Worm (Caenorhabditis elegans) whole organism, L1 larva: Measurements from ENCODE around the gene cyp-33C6.

Source experiments
- C16A3.4 ChIP-seq: fragments of 150-350 bp; optimal IDR thresholded peaks from 2 replicates; lab custom pipeline; 2014; ENCODE audit warnings: missing biosample characterization, missing genetic modification characterization
- F16B12.6 ChIP-seq: fragments of 150-350 bp; optimal IDR thresholded peaks from 2 replicates; lab custom pipeline; 2014; ENCODE audit warnings: missing biosample characterization, missing genetic modification characterization
- aha-1 ChIP-seq: fragments of 150-350 bp; optimal IDR thresholded peaks from 2 replicates; lab custom pipeline; 2014; ENCODE audit warnings: missing biosample characterization, missing genetic modification characterization
- ceh-63 ChIP-seq: fragments of 200-800 bp; sonication (Bioruptor generic); optimal IDR thresholded peaks from 2 replicates; lab custom pipeline; 2018; ENCODE audit warnings: mild to moderate bottlenecking, missing genetic modification characterization, missing compliant biosample characterization
- ceh-8 ChIP-seq: fragments of 200-800 bp; sonication (Bioruptor generic); optimal IDR thresholded peaks from 2 replicates; lab custom pipeline; 2018; ENCODE audit warnings: mild to moderate bottlenecking, missing genetic modification characterization, moderate library complexity, missing compliant biosample characterization
- ceh-82 ChIP-seq, 3 experiments: fragments of 150-350 bp in 1 of 3; sonication (generic microtip) in 2 of 3; optimal IDR thresholded peaks; 2 replicates each; lab custom pipeline; 2014 to 2017; ENCODE audit warnings: missing biosample characterization in 3 of 3, missing genetic modification characterization in 3 of 3
- ceh-90 ChIP-seq: sonication (generic microtip); optimal IDR thresholded peaks from 2 replicates; lab custom pipeline; 2016; ENCODE audit warnings: missing genetic modification characterization, missing compliant biosample characterization
- ces-1 ChIP-seq: fragments of 150-350 bp; optimal IDR thresholded peaks from 2 replicates; lab custom pipeline; 2014; ENCODE audit warnings: missing biosample characterization, missing genetic modification reagents, missing genetic modification characterization
- dsc-1 ChIP-seq: sonication (generic microtip); optimal IDR thresholded peaks from 2 replicates; lab custom pipeline; 2016; ENCODE audit warnings: mild to moderate bottlenecking, missing genetic modification characterization, missing compliant biosample characterization
- efl-1 ChIP-seq, 4 experiments: fragments of 150-350 bp; optimal IDR thresholded peaks in 3 of 4; peaks in 1 of 4; 1 replicate in 1 of 4; 2 replicates in 3 of 4; lab custom pipeline; 2014; ENCODE audit warnings: missing biosample characterization in 2 of 4, missing genetic modification characterization in 2 of 4, missing genetic modification reagents in 2 of 4
- egl-13 ChIP-seq: sonication (generic microtip); optimal IDR thresholded peaks from 2 replicates; lab custom pipeline; 2016; ENCODE audit warnings: missing genotype, missing genetic modification reagents, missing genetic modification characterization, missing compliant biosample characterization
- egl-27 ChIP-seq, 2 experiments: fragments of 150-350 bp in 1 of 2; sonication (generic microtip); optimal IDR thresholded peaks; 3 replicates each; lab custom pipeline; 2017 to 2018; ENCODE audit warnings: missing biosample characterization in 2 of 2, missing genetic modification characterization in 2 of 2, missing genetic modification reagents in 2 of 2
- elt-2 ChIP-seq: sonication (generic microtip); optimal IDR thresholded peaks from 2 replicates; lab custom pipeline; 2016; ENCODE audit warnings: missing genetic modification characterization, mild to moderate bottlenecking, inconsistent platforms, missing compliant biosample characterization, missing genetic modification reagents
- fkh-10 ChIP-seq: sonication (generic microtip); optimal IDR thresholded peaks from 2 replicates; lab custom pipeline; 2017; ENCODE audit warnings: missing biosample characterization, missing genetic modification reagents, missing genetic modification characterization
- fkh-4 ChIP-seq: sonication (generic microtip); optimal IDR thresholded peaks from 2 replicates; lab custom pipeline; 2016; ENCODE audit warnings: missing compliant biosample characterization, missing genetic modification characterization, borderline replicate concordance
- fkh-8 ChIP-seq: sonication (generic microtip); optimal IDR thresholded peaks from 2 replicates; lab custom pipeline; 2016; ENCODE audit warnings: mild to moderate bottlenecking, missing genetic modification characterization, missing compliant biosample characterization
- grh-1 ChIP-seq: fragments of 200-800 bp; sonication (Bioruptor generic); IDR thresholded peaks from 2 replicates; pipeline ENCODE4 v1.3.6; 2022; ENCODE audit warnings: missing genetic modification reagents, missing genetic modification characterization, missing compliant biosample characterization
- hlh-17 ChIP-seq: fragments of 200-800 bp; sonication (Bioruptor generic); optimal IDR thresholded peaks from 2 replicates; lab custom pipeline; 2018; ENCODE audit warnings: missing genetic modification characterization, mild to moderate bottlenecking, missing compliant biosample characterization, moderate library complexity, borderline replicate concordance
- hlh-4 ChIP-seq: sonication (generic microtip); optimal IDR thresholded peaks from 2 replicates; lab custom pipeline; 2016; ENCODE audit warnings: mild to moderate bottlenecking, missing genetic modification characterization, missing compliant biosample characterization
- isw-1 ChIP-seq: fragments of 200-800 bp; sonication (Bioruptor generic); IDR thresholded peaks from 2 replicates; pipeline ENCODE4 v1.3.6; 2022; ENCODE audit warnings: missing genetic modification characterization, missing compliant biosample characterization
- lin-13 ChIP-seq: fragments of 150-350 bp; optimal IDR thresholded peaks from 2 replicates; lab custom pipeline; 2014; ENCODE audit warnings: missing biosample characterization, missing genetic modification reagents, missing genetic modification characterization
- lin-14 ChIP-seq: fragments of 200-800 bp; sonication (Bioruptor generic); optimal IDR thresholded peaks from 2 replicates; lab custom pipeline; 2018; ENCODE audit warnings: mild to moderate bottlenecking, missing genetic modification characterization, moderate library complexity, missing compliant biosample characterization
- lin-35 ChIP-seq, 2 experiments: fragments of 150-350 bp; optimal IDR thresholded peaks; 2 replicates each; lab custom pipeline; 2014; ENCODE audit warnings: missing biosample characterization in 2 of 2, missing genetic modification characterization in 2 of 2, missing genetic modification reagents in 2 of 2
- lir-3 ChIP-seq: sonication (generic microtip); optimal IDR thresholded peaks from 2 replicates; lab custom pipeline; 2016; ENCODE audit warnings: mild to moderate bottlenecking, missing genetic modification characterization, moderate library complexity, missing compliant biosample characterization; ENCODE audit not compliant: poor library complexity
- lsy-2 ChIP-seq, 2 experiments: fragments of 150-350 bp; optimal IDR thresholded peaks; 2 replicates each; lab custom pipeline; 2014; ENCODE audit warnings: missing biosample characterization in 2 of 2, missing genetic modification characterization in 2 of 2
- mab-9 ChIP-seq: fragments of 200-800 bp; sonication (Bioruptor generic); IDR thresholded peaks from 2 replicates; pipeline ENCODE4 v1.3.6; 2022; ENCODE audit warnings: missing genetic modification reagents, missing genetic modification characterization, missing compliant biosample characterization
- mdl-1 ChIP-seq, 2 experiments: fragments of 150-350 bp; optimal IDR thresholded peaks; 2 replicates each; lab custom pipeline; 2014 to 2017; ENCODE audit warnings: missing biosample characterization in 2 of 2, missing genetic modification characterization in 2 of 2, inconsistent platforms in 1 of 2
- mep-1 ChIP-seq: fragments of 150-350 bp; optimal IDR thresholded peaks from 2 replicates; lab custom pipeline; 2014; ENCODE audit warnings: missing biosample characterization, missing genetic modification characterization
- nhr-11 ChIP-seq: fragments of 150-350 bp; optimal IDR thresholded peaks from 2 replicates; lab custom pipeline; 2014; ENCODE audit warnings: missing biosample characterization, missing genetic modification characterization
- nhr-71 ChIP-seq: sonication (generic microtip); optimal IDR thresholded peaks from 2 replicates; lab custom pipeline; 2016; ENCODE audit warnings: mild to moderate bottlenecking, missing genetic modification characterization, moderate library complexity, missing compliant biosample characterization
- nhr-76 ChIP-seq: sonication (generic microtip); optimal IDR thresholded peaks from 2 replicates; lab custom pipeline; 2017; ENCODE audit warnings: missing biosample characterization, missing genetic modification characterization
- nhr-77 ChIP-seq: fragments of 150-350 bp; optimal IDR thresholded peaks from 2 replicates; lab custom pipeline; 2014; ENCODE audit warnings: missing biosample characterization, missing genetic modification characterization
- nhr-84 ChIP-seq: sonication (generic microtip); optimal IDR thresholded peaks from 2 replicates; lab custom pipeline; 2017; ENCODE audit warnings: missing biosample characterization, missing genetic modification characterization
- pag-3 ChIP-seq: sonication (generic microtip); optimal IDR thresholded peaks from 2 replicates; lab custom pipeline; 2017; ENCODE audit warnings: missing genetic modification characterization, mild to moderate bottlenecking, missing compliant biosample characterization, antibody characterized with exemption, borderline replicate concordance; ENCODE audit not compliant: insufficient read depth
- pax-3 ChIP-seq: fragments of 200-800 bp; sonication (Bioruptor generic); optimal IDR thresholded peaks from 2 replicates; lab custom pipeline; 2018; ENCODE audit warnings: mild to moderate bottlenecking, missing genetic modification characterization, moderate library complexity, missing compliant biosample characterization
- rnt-1 ChIP-seq: sonication (generic microtip); optimal IDR thresholded peaks from 2 replicates; lab custom pipeline; 2016; ENCODE audit warnings: mild to moderate bottlenecking, missing genetic modification characterization, moderate library complexity, missing compliant biosample characterization
- sptf-1 ChIP-seq: fragments of 150-350 bp; optimal IDR thresholded peaks from 2 replicates; lab custom pipeline; 2014; ENCODE audit warnings: missing biosample characterization, missing genetic modification characterization
- swsn-7 ChIP-seq: sonication (generic microtip); optimal IDR thresholded peaks from 2 replicates; lab custom pipeline; 2016; ENCODE audit warnings: missing genetic modification characterization, missing compliant biosample characterization
- unc-130 ChIP-seq: fragments of 150-350 bp; optimal IDR thresholded peaks from 2 replicates; lab custom pipeline; 2017; ENCODE audit warnings: missing biosample characterization, missing genetic modification characterization, inconsistent platforms
- zag-1 ChIP-seq: fragments of 150-350 bp; optimal IDR thresholded peaks from 2 replicates; lab custom pipeline; 2014; ENCODE audit warnings: missing biosample characterization, missing genetic modification characterization
- ztf-4 ChIP-seq: fragments of 150-350 bp; optimal IDR thresholded peaks from 2 replicates; lab custom pipeline; 2014; ENCODE audit warnings: missing biosample characterization, missing genetic modification characterization

Gene cyp-33C6

ce11 chrV:2207527-2207926, 41.7 kb downstream of the cyp-33C6 start:
- TF ChIP-seq swsn-7 (tag; lab: Kevin White, UChicago) = no peak
- TF ChIP-seq C16A3.4 (tag; lab: Kevin White, UChicago) = no peak
- no peak for TF ChIP-seq nhr-11 (tag; lab: Kevin White, UChicago)
- TF ChIP-seq hlh-4 = no peak
- no peak for TF ChIP-seq pax-3 (tag; lab: Kevin White, UChicago)
- TF ChIP-seq lin-14 (GFP tag; lab: Kevin White, UChicago) = no peak
- TF ChIP-seq unc-130 (tag; lab: Kevin White, UChicago) = no peak
- TF ChIP-seq mab-9 (GFP tag; lab: Robert Waterston, UW) = no peak
- TF ChIP-seq efl-1 (optimal IDR thresholded peaks at IDR 0.05; lab: Kevin White, UChicago) = no peak
- TF ChIP-seq efl-1 (GFP tag; optimal IDR thresholded peaks at IDR 0.05 in 1 of 2; lab: Kevin White, UChicago) = no peak
- TF ChIP-seq fkh-10 (GFP tag; lab: Kevin White, UChicago) = no peak
- TF ChIP-seq nhr-84 (tag; lab: Kevin White, UChicago) = no peak
- no peak for TF ChIP-seq ceh-90 (tag; lab: Kevin White, UChicago)

ce11 chrV:2206801-2207200, 42.4 kb downstream of the cyp-33C6 start, which contains the start of gene svh-11:
svh-11 (plus strand) TSS chrV:2207101.
- TF ChIP-seq ces-1 (no peak), F16B12.6 (tag; lab: Kevin White, UChicago) (no peak), ceh-63 (no peak), ceh-8 (GFP tag; lab: Kevin White, UChicago) (no peak), isw-1 (GFP tag; lab: Robert Waterston, UW) (no peak), lin-35 (GFP tag; optimal IDR thresholded peaks at IDR 0.05; lab: Kevin White, UChicago) (no peak), hlh-17 (no peak), ztf-4 (no peak), aha-1 (no peak), mep-1 (tag; lab: Kevin White, UChicago) (no peak), rnt-1 (tag; lab: Kevin White, UChicago) (no peak), elt-2 (tag; lab: Kevin White, UChicago) (no peak), zag-1 (no peak), lsy-2 (tag; optimal IDR thresholded peaks at IDR 0.05; lab: Kevin White, UChicago) (no peak), nhr-71 (tag; lab: Kevin White, UChicago) (no peak), egl-13 (tag; lab: Kevin White, UChicago) (no peak), ceh-82 (tag; optimal IDR thresholded peaks at IDR 0.05; lab: Kevin White, UChicago) (no peak)

DNA sequence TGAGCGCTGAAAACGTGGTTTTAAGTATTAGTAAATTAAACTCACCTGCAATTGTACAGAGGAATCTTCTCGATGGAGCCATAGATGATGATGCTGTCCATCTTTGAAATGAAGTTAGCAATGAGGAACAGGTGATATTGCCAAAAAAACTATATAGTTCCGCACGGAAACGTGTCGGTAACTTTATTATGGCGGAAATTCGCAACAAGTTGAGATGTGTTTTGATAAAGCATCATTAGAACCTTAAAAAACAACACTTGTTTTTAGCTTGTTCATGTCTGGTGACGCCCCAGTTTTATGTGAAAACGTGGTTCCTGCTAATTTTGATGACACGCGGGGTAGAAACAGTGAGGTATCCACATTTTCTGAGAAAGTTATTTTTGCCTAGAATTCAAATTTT, 43.0 kb downstream of the cyp-33C6 start, which contains the start of gene srt-40:
Gene srt-40, minus strand, starts transcription at position 101 of the 400 bp plus-strand sequence.
- TF ChIP-seq grh-1 = no peak
- TF ChIP-seq nhr-76 = no peak
- TF ChIP-seq nhr-11 (tag; lab: Kevin White, UChicago) = no peak
- TF ChIP-seq lir-3 (tag; lab: Kevin White, UChicago) = no peak
- no peak for TF ChIP-seq nhr-77 (tag; lab: Kevin White, UChicago)
- TF ChIP-seq mdl-1 (tag; optimal IDR thresholded peaks at IDR 0.05; lab: Kevin White, UChicago) = no peak
- no peak for TF ChIP-seq pag-3
- TF ChIP-seq C16A3.4 (tag; lab: Kevin White, UChicago) = no peak
- TF ChIP-seq egl-27 (tag; optimal IDR thresholded peaks at IDR 0.05; lab: Kevin White, UChicago) = no peak

DNA sequence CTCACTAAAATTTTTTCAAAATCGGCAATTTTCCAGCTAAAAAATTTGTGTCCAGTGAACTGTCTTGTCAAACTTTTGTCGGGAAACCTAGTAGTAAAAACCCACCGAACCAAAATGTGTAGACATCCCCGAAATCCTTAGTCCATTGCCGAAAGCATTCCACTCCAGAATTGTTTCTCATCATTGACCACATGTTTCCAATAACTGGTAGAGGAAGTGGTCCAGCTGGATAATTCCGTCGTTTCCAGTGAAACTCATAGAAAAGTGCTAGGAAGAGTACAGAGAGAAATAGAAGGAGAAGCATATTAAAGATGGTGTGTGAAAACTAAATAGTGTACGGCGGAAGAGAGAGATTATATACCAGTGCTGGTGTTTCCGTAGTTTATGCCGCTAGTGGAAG, 45.1 kb downstream of the cyp-33C6 start, which contains the start of gene cyp-33C12:
Gene cyp-33C12, minus strand, starts transcription at position 321 of the 400 bp plus-strand sequence.
- TF ChIP-seq lin-13 (GFP tag; lab: Kevin White, UChicago) (no peak), rnt-1 (tag; lab: Kevin White, UChicago) (no peak), elt-2 (tag; lab: Kevin White, UChicago) (no peak), aha-1 (no peak), sptf-1 (no peak), fkh-8 (no peak), fkh-4 (peak; percentile 71), mep-1 (tag; lab: Kevin White, UChicago) (no peak), dsc-1 (peak; percentile 91), fkh-10 (GFP tag; lab: Kevin White, UChicago) (no peak)
- TF ChIP-seq, all 84 proteins: peak for 2
